Fruit fly (Drosophila melanogaster) whole organism, embryonic: ENCODE measurements around the gene CG17786.

ENCODE experiments used
- BEAF-32 ChIP-seq: fragments of 200-800 bp; sonication (Bioruptor generic); optimal IDR thresholded peaks from 3 replicates; lab custom pipeline; 2017; ENCODE audit warnings: missing biosample characterization, missing genetic modification characterization, mild to moderate bottlenecking, moderate library complexity, missing genetic modification reagents
- CG10147 ChIP-seq: fragments of 200-800 bp; sonication (Bioruptor generic); optimal IDR thresholded peaks from 2 replicates; lab custom pipeline; 2019; ENCODE audit warnings: missing biosample characterization, mild to moderate bottlenecking, missing genetic modification characterization, moderate library complexity
- CG11695 ChIP-seq: fragments of 200-800 bp; sonication (Bioruptor generic); IDR thresholded peaks from 3 replicates; pipeline ENCODE4 v1.3.6; 2022; ENCODE audit warnings: missing biosample characterization, missing genetic modification characterization
- CG12155 ChIP-seq: fragments of 200-800 bp; sonication (Bioruptor generic); optimal IDR thresholded peaks from 3 replicates; lab custom pipeline; 2016; ENCODE audit warnings: missing biosample characterization, missing genetic modification characterization
- CG12744 ChIP-seq: fragments of 200-800 bp; sonication (Bioruptor generic); optimal IDR thresholded peaks from 2 replicates; lab custom pipeline; 2016; ENCODE audit warnings: missing biosample characterization, missing genetic modification characterization
- CG13287 ChIP-seq: fragments of 200-800 bp; sonication (Bioruptor generic); IDR thresholded peaks from 2 replicates; pipeline ENCODE4 v1.3.6; 2022; ENCODE audit warnings: missing biosample characterization, missing genetic modification characterization; ENCODE audit not compliant: partially characterized antibody
- CG1647 ChIP-seq: fragments of 200-800 bp; sonication (Bioruptor generic); optimal IDR thresholded peaks from 3 replicates; lab custom pipeline; 2016; ENCODE audit warnings: missing biosample characterization, missing genetic modification characterization
- CG17385 ChIP-seq: fragments of 200-800 bp; sonication (Bioruptor generic); optimal IDR thresholded peaks from 3 replicates; lab custom pipeline; 2018; ENCODE audit warnings: missing biosample characterization, mild to moderate bottlenecking, missing genetic modification characterization
- CG17802 ChIP-seq: fragments of 200-800 bp; sonication (Bioruptor generic); optimal IDR thresholded peaks from 2 replicates; lab custom pipeline; 2018; ENCODE audit warnings: missing biosample characterization, mild to moderate bottlenecking, missing genetic modification characterization, moderate library complexity
- CG17912 ChIP-seq: fragments of 200-800 bp; sonication (Bioruptor generic); optimal IDR thresholded peaks from 2 replicates; lab custom pipeline; 2018; ENCODE audit warnings: missing biosample characterization, mild to moderate bottlenecking, missing genetic modification characterization
- CG2116 ChIP-seq: fragments of 200-800 bp; sonication (Bioruptor generic); optimal IDR thresholded peaks from 3 replicates; lab custom pipeline; 2018; ENCODE audit warnings: missing biosample characterization, mild to moderate bottlenecking, missing genetic modification characterization
- CG32772 ChIP-seq: fragments of 200-800 bp; sonication (Bioruptor generic); IDR thresholded peaks from 2 replicates; pipeline ENCODE4 v1.3.6; 2022; ENCODE audit warnings: missing biosample characterization, missing genetic modification characterization
- CG34422 ChIP-seq: fragments of 200-800 bp; sonication (Bioruptor generic); IDR thresholded peaks from 3 replicates; pipeline ENCODE4 v1.3.6; 2022; ENCODE audit warnings: missing biosample characterization, missing genetic modification characterization
- CG3838 ChIP-seq: fragments of 200-800 bp; sonication (Bioruptor generic); optimal IDR thresholded peaks from 3 replicates; lab custom pipeline; 2016; ENCODE audit warnings: missing biosample characterization, missing genetic modification characterization
- CG6175 ChIP-seq: fragments of 200-800 bp; sonication (Bioruptor generic); IDR thresholded peaks from 3 replicates; pipeline ENCODE4 v1.3.6; 2022; ENCODE audit warnings: missing biosample characterization, missing genetic modification characterization
- CoRest ChIP-seq: fragments of 200-800 bp; sonication (Bioruptor generic); optimal IDR thresholded peaks from 3 replicates; lab custom pipeline; 2018; ENCODE audit warnings: missing biosample characterization, mild to moderate bottlenecking, missing genetic modification characterization, moderate library complexity
- Ets65A ChIP-seq: fragments of 200-800 bp; sonication (Bioruptor generic); peaks from one replicate; lab custom pipeline; 2016; ENCODE audit warnings: missing biosample characterization, missing genetic modification characterization
- Fer1 ChIP-seq: fragments of 200-800 bp; sonication (Bioruptor generic); optimal IDR thresholded peaks from 2 replicates; lab custom pipeline; 2017; ENCODE audit warnings: missing biosample characterization, mild to moderate bottlenecking, missing genetic modification characterization
- Hr51 ChIP-seq, 2 experiments: fragments of 200-800 bp; sonication (Bioruptor generic); optimal IDR thresholded peaks; 2 replicates in 1 of 2; 3 replicates in 1 of 2; lab custom pipeline; 2016 to 2018; ENCODE audit warnings: missing biosample characterization in 2 of 2, missing genetic modification characterization in 2 of 2, mild to moderate bottlenecking in 1 of 2, moderate library complexity in 1 of 2
- Hsf ChIP-seq: fragments of 200-800 bp; sonication (Bioruptor generic); optimal IDR thresholded peaks from 3 replicates; lab custom pipeline; 2016; ENCODE audit warnings: missing biosample characterization, missing genetic modification characterization
- Lim3 ChIP-seq: fragments of 200-800 bp; sonication (Bioruptor generic); IDR thresholded peaks from 2 replicates; pipeline ENCODE4 v1.3.6; 2022; ENCODE audit warnings: missing biosample characterization, missing genetic modification characterization
- Opbp ChIP-seq: fragments of 200-800 bp; sonication (Bioruptor generic); IDR thresholded peaks from 3 replicates; pipeline ENCODE4 v1.3.6; 2022; ENCODE audit warnings: missing biosample characterization, missing genetic modification characterization; ENCODE audit not compliant: partially characterized antibody
- Sin3A ChIP-seq: fragments of >200 bp; optimal IDR thresholded peaks from 2 replicates; lab custom pipeline; 2018
- Sry-β ChIP-seq: fragments of 200-800 bp; sonication (Bioruptor generic); optimal IDR thresholded peaks from 2 replicates; lab custom pipeline; 2018; ENCODE audit warnings: missing biosample characterization, mild to moderate bottlenecking, missing genetic modification characterization, moderate library complexity
- Trl ChIP-seq, 3 experiments: fragments of >200 bp in 2 of 3; fragments of 200-800 bp in 1 of 3; sonication (Bioruptor generic) in 1 of 3; optimal IDR thresholded peaks; 2 replicates in 1 of 3; 3 replicates in 2 of 3; lab custom pipeline; 2016 to 2017; ENCODE audit warnings: missing biosample characterization in 1 of 3, missing genetic modification characterization in 1 of 3
- aop ChIP-seq: fragments of 200-800 bp; sonication (Bioruptor generic); IDR thresholded peaks from 2 replicates; pipeline ENCODE4 v1.3.6; 2022; ENCODE audit warnings: missing biosample characterization, missing genetic modification characterization
- ap ChIP-seq: fragments of 200-800 bp; sonication (Bioruptor generic); IDR thresholded peaks from 2 replicates; pipeline ENCODE4 v1.3.6; 2022; ENCODE audit warnings: missing biosample characterization, missing genetic modification characterization
- cas ChIP-seq: fragments of 200-800 bp; sonication (Bioruptor generic); IDR thresholded peaks from 2 replicates; pipeline ENCODE4 v1.3.6; 2022; ENCODE audit warnings: missing biosample characterization, missing genetic modification characterization
- chm ChIP-seq: fragments of 200-800 bp; sonication (Bioruptor generic); IDR thresholded peaks from 2 replicates; pipeline ENCODE4 v1.3.6; 2022; ENCODE audit warnings: missing biosample characterization, missing genetic modification characterization
- dpn ChIP-seq, 2 experiments: fragments of 200-800 bp; sonication (Bioruptor generic); optimal IDR thresholded peaks; 3 replicates each; lab custom pipeline; 2016; ENCODE audit warnings: missing biosample characterization in 2 of 2, missing genetic modification characterization in 2 of 2
- her ChIP-seq: fragments of 200-800 bp; sonication (Bioruptor generic); optimal IDR thresholded peaks from 2 replicates; lab custom pipeline; 2016; ENCODE audit warnings: missing biosample characterization, missing genetic modification characterization
- jumu ChIP-seq: fragments of 200-800 bp; sonication (Bioruptor generic); optimal IDR thresholded peaks from 3 replicates; lab custom pipeline; 2016; ENCODE audit warnings: missing biosample characterization, missing genetic modification characterization
- kah ChIP-seq: fragments of 200-800 bp; sonication (Bioruptor generic); optimal IDR thresholded peaks from 2 replicates; lab custom pipeline; 2018; ENCODE audit warnings: missing biosample characterization, mild to moderate bottlenecking, missing genetic modification characterization
- lab ChIP-seq: fragments of 200-800 bp; sonication (Bioruptor generic); optimal IDR thresholded peaks from 3 replicates; lab custom pipeline; 2017; ENCODE audit warnings: missing biosample characterization, missing genetic modification characterization, mild to moderate bottlenecking, moderate library complexity, missing genetic modification reagents
- lilli ChIP-seq: fragments of 200-800 bp; sonication (Bioruptor generic); optimal IDR thresholded peaks from 3 replicates; lab custom pipeline; 2016; ENCODE audit warnings: missing biosample characterization, missing genetic modification characterization
- nerfin-1 ChIP-seq: fragments of 200-800 bp; sonication (Bioruptor generic); optimal IDR thresholded peaks from 3 replicates; lab custom pipeline; 2019; ENCODE audit warnings: missing biosample characterization, mild to moderate bottlenecking, missing genetic modification characterization, moderate library complexity
- nom ChIP-seq: fragments of 200-800 bp; sonication (Bioruptor generic); optimal IDR thresholded peaks from 2 replicates; lab custom pipeline; 2017; ENCODE audit warnings: missing biosample characterization, missing genetic modification characterization, mild to moderate bottlenecking, moderate library complexity, missing genetic modification reagents
- phol ChIP-seq: fragments of 200-800 bp; sonication (Bioruptor generic); optimal IDR thresholded peaks from 3 replicates; lab custom pipeline; 2018; ENCODE audit warnings: missing biosample characterization, mild to moderate bottlenecking, missing genetic modification characterization, moderate library complexity
- pnt ChIP-seq: fragments of 200-800 bp; sonication (Bioruptor generic); optimal IDR thresholded peaks from 3 replicates; lab custom pipeline; 2016; ENCODE audit warnings: missing biosample characterization, missing genetic modification characterization
- psq ChIP-seq: fragments of 200-800 bp; sonication (Bioruptor generic); optimal IDR thresholded peaks from 2 replicates; lab custom pipeline; 2017; ENCODE audit warnings: missing biosample characterization, missing genetic modification characterization
- rib ChIP-seq: fragments of 200-800 bp; sonication (Bioruptor generic); IDR thresholded peaks from 2 replicates; pipeline ENCODE4 v1.3.6; 2022; ENCODE audit warnings: missing biosample characterization, missing genetic modification characterization
- salm ChIP-seq: fragments of 200-800 bp; sonication (Bioruptor generic); optimal IDR thresholded peaks from 2 replicates; lab custom pipeline; 2018; ENCODE audit warnings: missing biosample characterization, mild to moderate bottlenecking, missing genetic modification characterization
- shn ChIP-seq: fragments of 200-800 bp; sonication (Bioruptor generic); optimal IDR thresholded peaks from 3 replicates; lab custom pipeline; 2016; ENCODE audit warnings: missing biosample characterization, missing genetic modification characterization
- sna ChIP-seq: fragments of 200-800 bp; sonication (Bioruptor generic); IDR thresholded peaks from 2 replicates; pipeline ENCODE4 v1.3.6; 2022; ENCODE audit warnings: missing biosample characterization, missing genetic modification characterization; ENCODE audit not compliant: partially characterized antibody
- tgo ChIP-seq: fragments of 200-800 bp; sonication (Bioruptor generic); IDR thresholded peaks from 3 replicates; pipeline ENCODE4 v1.3.6; 2022; ENCODE audit warnings: missing biosample characterization, missing genetic modification characterization
- tll ChIP-seq, 2 experiments: fragments of 200-800 bp in 1 of 2; fragments of >200 bp in 1 of 2; sonication (Bioruptor generic) in 1 of 2; optimal IDR thresholded peaks; 2 replicates each; lab custom pipeline; 2017 to 2019; ENCODE audit warnings: missing biosample characterization in 2 of 2, missing genetic modification characterization in 2 of 2, mild to moderate bottlenecking in 1 of 2, moderate library complexity in 1 of 2
- ttk ChIP-seq: fragments of 200-800 bp; sonication (Bioruptor generic); IDR thresholded peaks from 2 replicates; pipeline ENCODE4 v2.1.2; 2022; ENCODE audit warnings: missing biosample characterization, missing genetic modification characterization
- vvl ChIP-seq: fragments of 200-800 bp; sonication (Bioruptor generic); IDR thresholded peaks from 2 replicates; pipeline ENCODE4 v1.3.6; 2022; ENCODE audit warnings: missing biosample characterization, missing genetic modification characterization

The CG17786 gene

DNA sequence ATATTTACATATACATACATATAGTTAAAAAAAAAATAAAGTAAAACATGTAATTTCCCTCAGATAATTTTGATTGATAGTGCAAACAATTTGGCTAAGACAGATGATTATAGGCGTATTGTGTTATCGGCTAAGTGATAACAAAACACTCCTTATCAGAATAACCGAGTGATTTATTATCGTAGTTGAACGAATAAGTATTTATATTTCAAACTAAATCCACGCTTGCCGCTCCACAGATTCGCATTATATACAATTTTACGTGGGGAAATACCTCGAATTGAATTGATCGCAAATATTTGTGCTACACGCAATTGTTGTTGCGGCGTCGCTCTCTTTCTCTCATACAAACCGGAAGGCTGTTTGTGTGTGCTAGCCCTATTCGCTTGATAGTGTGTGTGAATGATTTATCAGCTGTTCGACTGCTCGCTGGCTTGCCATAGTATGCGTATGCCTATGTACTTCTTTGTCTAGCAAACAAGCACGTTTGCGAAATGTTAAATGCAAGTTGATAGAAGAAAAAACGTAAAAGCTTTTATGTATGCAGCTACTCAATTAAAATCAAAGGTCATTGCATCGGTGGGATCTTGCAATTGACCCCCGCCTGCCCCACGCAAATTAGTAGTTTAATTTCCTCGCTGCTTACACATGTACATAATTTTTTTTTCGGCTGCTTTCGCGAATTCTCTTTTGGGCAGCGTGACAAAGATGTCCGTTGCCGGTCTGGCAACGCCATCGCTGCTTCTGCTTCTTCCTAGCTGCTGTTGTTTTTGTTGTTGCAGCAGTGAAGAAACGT is 15.0 kb upstream of the CG17786 start (continued):
- TF ChIP-seq rib (GFP tag; lab: Robert Waterston, UW) (peak; percentile 26; the same call in 1 of the 2 replicates), lilli (GFP tag; lab: Kevin White, UChicago) (no peak), CG3838 (no peak), CG1647 (GFP tag; lab: Kevin White, UChicago) (no peak), salm (tag; lab: Kevin White, UChicago) (no peak), CG10147 (GFP tag; lab: Kevin White, UChicago) (no peak), tgo (0 out of 3 replicates have a peak, but pooled peaks have one; percentile 17), ttk (GFP tag; lab: Robert Waterston, UW) (no peak), BEAF-32 (peak; percentile 7), CoRest (no peak), Hsf (GFP tag; lab: Kevin White, UChicago) (peak; percentile 5), cas (GFP tag; lab: Robert Waterston, UW) (no peak), CG34422 (peak; percentile 64; the same call in 1 of the 3 replicates), CG17802 (no peak), nom (peak; percentile 0), Fer1 (GFP tag; lab: Kevin White, UChicago) (peak; percentile 4), CG6175 (GFP tag; lab: Robert Waterston, UW) (no peak), sna (GFP tag; lab: Robert Waterston, UW) (0 out of 2 replicates have a peak, but pooled peaks have one; percentile 18), chm (GFP tag; lab: Robert Waterston, UW) (no peak), lab (GFP tag; lab: Kevin White, UChicago) (no peak), Sry-β (no peak), nerfin-1 (tag; lab: Kevin White, UChicago) (peak; percentile 48), kah (GFP tag; lab: Kevin White, UChicago) (no peak), Opbp (0 out of 3 replicates have a peak, but pooled peaks have one; percentile 27), Sin3A (lab: Kevin White, UChicago) (no peak), her (no peak), CG11695 (0 out of 3 replicates have a peak, but pooled peaks have one; percentile 8), tll (GFP tag; optimal IDR thresholded peaks at IDR 0.05; lab: Kevin White, UChicago) (peak in 1 of 2 experiments; percentile 5), CG17912 (GFP tag; lab: Kevin White, UChicago) (no peak), Hr51 (GFP tag; optimal IDR thresholded peaks at IDR 0.05; lab: Kevin White, UChicago) (no peak), Lim3 (GFP tag; lab: Robert Waterston, UW) (no peak), phol (tag; lab: Kevin White, UChicago) (peak; percentile 53), CG17385 (GFP tag; lab: Kevin White, UChicago) (peak; percentile 94), pnt (GFP tag; lab: Kevin White, UChicago) (no peak), CG2116 (GFP tag; lab: Kevin White, UChicago) (no peak), CG32772 (GFP tag; lab: Robert Waterston, UW) (peak; percentile 38; the same call in 1 of the 2 replicates), ap (GFP tag; lab: Robert Waterston, UW) (no peak), aop (GFP tag; lab: Robert Waterston, UW) (0 out of 2 replicates have a peak, but pooled peaks have one; percentile 6), Trl (optimal IDR thresholded peaks at IDR 0.05; lab: Kevin White, UChicago) (peak in 1 of 2 experiments; percentile 26), Trl (GFP tag; optimal IDR thresholded peaks at IDR 0.05; lab: Kevin White, UChicago) (no peak), Ets65A (GFP tag; lab: Kevin White, UChicago) (peak; percentile 88), CG13287 (peak; percentile 12; the same call in 1 of the 2 replicates), vvl (GFP tag; lab: Robert Waterston, UW) (0 out of 2 replicates have a peak, but pooled peaks have one; percentile 37), shn (no peak), jumu (peak; percentile 12), CG12744 (no peak), psq (GFP tag; lab: Kevin White, UChicago) (peak; percentile 47), CG12155 (peak; percentile 76), dpn (GFP tag; optimal IDR thresholded peaks at IDR 0.05; lab: Kevin White, UChicago) (peak in 1 of 2 experiments; percentile 26)
